Worm (Caenorhabditis elegans) whole organism, midembryonic: ENCODE measurements around the gene sftb-1.

Experiments
- T22C8.4 ChIP-seq: fragments of 200-800 bp; sonication (Bioruptor generic); IDR thresholded peaks from 2 replicates; pipeline ENCODE4 v1.3.6; 2022; ENCODE audit warnings: missing genetic modification characterization, missing compliant biosample characterization
- cog-1 ChIP-seq: sonication (generic microtip); optimal IDR thresholded peaks from 2 replicates; lab custom pipeline; 2016; ENCODE audit warnings: missing genetic modification characterization, missing compliant biosample characterization
- flt-1 ChIP-seq: fragments of 200-800 bp; sonication (Bioruptor generic); IDR thresholded peaks from 2 replicates; pipeline ENCODE4 v1.3.6; 2022; ENCODE audit warnings: missing genetic modification characterization, missing compliant biosample characterization
- med-1 ChIP-seq: sonication (generic microtip); optimal IDR thresholded peaks from 2 replicates; lab custom pipeline; 2017; ENCODE audit warnings: missing genetic modification characterization, mild to moderate bottlenecking, missing compliant biosample characterization, antibody characterized with exemption, missing genetic modification reagents; ENCODE audit not compliant: insufficient read depth
- ref-1 ChIP-seq: fragments of 200-800 bp; sonication (Bioruptor generic); conservative IDR thresholded peaks from 2 replicates; pipeline ENCODE4 v1.3.6; 2022; ENCODE audit warnings: missing genetic modification reagents, missing genetic modification characterization, missing compliant biosample characterization
- tab-1 ChIP-seq: fragments of 200-800 bp; sonication (Bioruptor generic); IDR thresholded peaks from 2 replicates; pipeline ENCODE4 v1.3.6; 2022; ENCODE audit warnings: missing genetic modification characterization, missing compliant biosample characterization
- ztf-23 ChIP-seq: fragments of 200-800 bp; sonication (Bioruptor generic); IDR thresholded peaks from 2 replicates; pipeline ENCODE4 v1.3.6; 2022; ENCODE audit warnings: missing genetic modification reagents, missing genetic modification characterization, missing compliant biosample characterization

DNA sequence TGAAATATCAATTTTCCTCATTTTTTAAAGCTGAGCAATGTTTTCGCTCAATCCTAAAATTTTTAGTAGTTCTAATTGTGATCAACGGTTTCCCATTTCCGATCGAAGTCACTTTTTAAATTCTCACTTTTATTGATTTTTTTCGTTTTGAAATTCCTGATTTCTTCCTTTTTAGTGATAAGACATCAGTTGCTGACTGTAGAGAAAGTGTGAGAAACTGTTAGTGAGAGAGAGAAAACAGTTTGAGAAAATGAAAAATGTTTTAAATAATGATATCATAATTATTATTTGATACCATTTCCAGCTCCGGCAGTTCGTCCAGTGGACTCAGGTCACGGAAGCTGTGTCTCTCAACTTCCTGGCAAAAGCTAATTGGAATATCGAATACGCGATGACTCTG, 45.4 kb upstream of the sftb-1 start:
- TF ChIP-seq tab-1 (GFP tag; lab: Robert Waterston, UW) = no peak
- TF ChIP-seq T22C8.4 (GFP tag; lab: Robert Waterston, UW) = no peak
- TF ChIP-seq ref-1 (GFP tag; lab: Robert Waterston, UW) = no peak
- TF ChIP-seq med-1 (GFP tag; lab: Kevin White, UChicago) = no peak
- TF ChIP-seq flt-1 = no peak
- no peak for TF ChIP-seq ztf-23 (GFP tag; lab: Robert Waterston, UW)
- TF ChIP-seq cog-1 (tag; lab: Kevin White, UChicago) = no peak
